Fruit fly (Drosophila melanogaster) whole organism, embryonic: ENCODE measurements around the gene QIL1.
A peak's percentile ranks its signal among the peaks of the same experiment; 100 is the strongest.

Experiments
- CG10267 ChIP-seq: fragments of 200-800 bp; sonication (Bioruptor generic); optimal IDR thresholded peaks from 2 replicates; lab custom pipeline; 2018; ENCODE audit warnings: missing biosample characterization, mild to moderate bottlenecking, missing genetic modification characterization, moderate library complexity
- CG10321 ChIP-seq: fragments of 200-800 bp; sonication (Bioruptor generic); IDR thresholded peaks from 2 replicates; pipeline ENCODE4 v1.3.6; 2022; ENCODE audit warnings: missing biosample characterization, missing genetic modification characterization
- CG10366 ChIP-seq: fragments of 200-800 bp; sonication (Bioruptor generic); IDR thresholded peaks from 2 replicates; pipeline ENCODE4 v1.3.6; 2022; ENCODE audit warnings: missing biosample characterization, missing genetic modification characterization
- CG10654 ChIP-seq: fragments of 200-800 bp; sonication (Bioruptor generic); optimal IDR thresholded peaks from 2 replicates; lab custom pipeline; 2016; ENCODE audit warnings: missing biosample characterization, missing genetic modification characterization
- CG12071 ChIP-seq: fragments of 200-800 bp; sonication (Bioruptor generic); optimal IDR thresholded peaks from 3 replicates; lab custom pipeline; 2018; ENCODE audit warnings: missing biosample characterization, mild to moderate bottlenecking, missing genetic modification characterization
- CG12391 ChIP-seq: fragments of 200-800 bp; sonication (Bioruptor generic); optimal IDR thresholded peaks from 3 replicates; lab custom pipeline; 2018; ENCODE audit warnings: missing biosample characterization, mild to moderate bottlenecking, missing genetic modification characterization, moderate library complexity
- CG12659 ChIP-seq: fragments of 200-800 bp; sonication (Bioruptor generic); optimal IDR thresholded peaks from 3 replicates; lab custom pipeline; 2017; ENCODE audit warnings: mild to moderate bottlenecking, missing biosample characterization, missing genetic modification reagents, missing genetic modification characterization
- CG12769 ChIP-seq: fragments of 200-800 bp; sonication (Bioruptor generic); optimal IDR thresholded peaks from 2 replicates; lab custom pipeline; 2019; ENCODE audit warnings: missing biosample characterization, mild to moderate bottlenecking, missing genetic modification characterization, moderate library complexity
- CG13123 ChIP-seq: fragments of 200-800 bp; sonication (Bioruptor generic); optimal IDR thresholded peaks from 2 replicates; lab custom pipeline; 2016; ENCODE audit warnings: missing biosample characterization, missing genetic modification characterization
- CG15073 ChIP-seq: fragments of 200-800 bp; sonication (Bioruptor generic); optimal IDR thresholded peaks from 2 replicates; lab custom pipeline; 2016; ENCODE audit warnings: missing biosample characterization, missing genetic modification characterization
- CG15269 ChIP-seq: fragments of 200-800 bp; sonication (Bioruptor generic); optimal IDR thresholded peaks from 2 replicates; lab custom pipeline; 2018; ENCODE audit warnings: missing biosample characterization, mild to moderate bottlenecking, missing genetic modification characterization, moderate library complexity
- CG17361 ChIP-seq: fragments of 200-800 bp; sonication (Bioruptor generic); IDR thresholded peaks from 3 replicates; pipeline ENCODE4 v1.3.6; 2022; ENCODE audit warnings: missing biosample characterization, missing genetic modification characterization
- CG30431 ChIP-seq: fragments of 200-800 bp; sonication (Bioruptor generic); optimal IDR thresholded peaks from 2 replicates; lab custom pipeline; 2017; ENCODE audit warnings: missing biosample characterization, missing genetic modification characterization
- CG3838 ChIP-seq: fragments of 200-800 bp; sonication (Bioruptor generic); optimal IDR thresholded peaks from 3 replicates; lab custom pipeline; 2016; ENCODE audit warnings: missing biosample characterization, missing genetic modification characterization
- CG4707 ChIP-seq: fragments of 200-800 bp; sonication (Bioruptor generic); optimal IDR thresholded peaks from 2 replicates; lab custom pipeline; 2018; ENCODE audit warnings: missing biosample characterization, mild to moderate bottlenecking, missing genetic modification characterization, moderate library complexity
- CG4730 ChIP-seq: fragments of 200-800 bp; sonication (Bioruptor generic); IDR thresholded peaks from 2 replicates; pipeline ENCODE4 v1.3.6; 2022; ENCODE audit warnings: missing biosample characterization, missing genetic modification characterization
- CG6813 ChIP-seq: fragments of 200-800 bp; sonication (Bioruptor generic); optimal IDR thresholded peaks from 2 replicates; lab custom pipeline; 2017; ENCODE audit warnings: missing biosample characterization, missing genetic modification characterization, mild to moderate bottlenecking, moderate library complexity, missing genetic modification reagents
- CG7556 ChIP-seq: fragments of 200-800 bp; sonication (Bioruptor generic); optimal IDR thresholded peaks from 2 replicates; lab custom pipeline; 2017; ENCODE audit warnings: missing biosample characterization, mild to moderate bottlenecking, missing genetic modification characterization
- Dek ChIP-seq: fragments of 200-800 bp; sonication (Bioruptor generic); optimal IDR thresholded peaks from 3 replicates; lab custom pipeline; 2019; ENCODE audit warnings: missing biosample characterization, mild to moderate bottlenecking, missing genetic modification characterization, moderate library complexity
- HmgZ ChIP-seq: fragments of 200-800 bp; sonication (Bioruptor generic); optimal IDR thresholded peaks from 2 replicates; lab custom pipeline; 2018; ENCODE audit warnings: missing biosample characterization, mild to moderate bottlenecking, missing genetic modification characterization
- Hr51 ChIP-seq, 2 experiments: fragments of 200-800 bp; sonication (Bioruptor generic); optimal IDR thresholded peaks; 2 replicates in 1 of 2; 3 replicates in 1 of 2; lab custom pipeline; 2016 to 2018; ENCODE audit warnings: missing biosample characterization in 2 of 2, missing genetic modification characterization in 2 of 2, mild to moderate bottlenecking in 1 of 2, moderate library complexity in 1 of 2
- Jarid2 ChIP-seq: fragments of 200-800 bp; sonication (Bioruptor generic); optimal IDR thresholded peaks from 3 replicates; lab custom pipeline; 2017; ENCODE audit warnings: mild to moderate bottlenecking, missing biosample characterization, missing genetic modification reagents, missing genetic modification characterization
- Kr ChIP-seq: fragments of 200-800 bp; sonication (Bioruptor generic); optimal IDR thresholded peaks from 2 replicates; lab custom pipeline; 2017; ENCODE audit warnings: missing biosample characterization, mild to moderate bottlenecking, missing genetic modification characterization
- Meics ChIP-seq: fragments of 200-800 bp; sonication (Bioruptor generic); optimal IDR thresholded peaks from 2 replicates; lab custom pipeline; 2017; ENCODE audit warnings: missing biosample characterization, mild to moderate bottlenecking, missing genetic modification characterization
- Nf-YB ChIP-seq: fragments of 200-800 bp; sonication (Bioruptor generic); optimal IDR thresholded peaks from 3 replicates; lab custom pipeline; 2019; ENCODE audit warnings: missing biosample characterization, mild to moderate bottlenecking, missing genetic modification characterization, moderate library complexity
- Nf-YC ChIP-seq: fragments of 200-800 bp; optimal IDR thresholded peaks from 3 replicates; lab custom pipeline; 2019; ENCODE audit warnings: missing biosample characterization, mild to moderate bottlenecking, missing genetic modification characterization, moderate library complexity
- Rfx ChIP-seq: fragments of 200-800 bp; sonication (Bioruptor generic); IDR thresholded peaks from 2 replicates; pipeline ENCODE4 v1.3.6; 2022; ENCODE audit warnings: missing biosample characterization, missing genetic modification characterization
- Spps ChIP-seq: fragments of 200-800 bp; sonication (Bioruptor generic); optimal IDR thresholded peaks from 2 replicates; lab custom pipeline; 2018; ENCODE audit warnings: missing biosample characterization, mild to moderate bottlenecking, missing genetic modification characterization
- Ssrp ChIP-seq: fragments of 200-800 bp; sonication (Bioruptor generic); optimal IDR thresholded peaks from 2 replicates; lab custom pipeline; 2018; ENCODE audit warnings: missing biosample characterization, mild to moderate bottlenecking, missing genetic modification characterization, moderate library complexity
- TFAM ChIP-seq: fragments of 200-800 bp; sonication (Bioruptor generic); optimal IDR thresholded peaks from 2 replicates; lab custom pipeline; 2017; ENCODE audit warnings: missing biosample characterization, missing genetic modification characterization, inconsistent platforms
- Tbp ChIP-seq: fragments of >200 bp; optimal IDR thresholded peaks from 2 replicates; lab custom pipeline; 2018; ENCODE audit warnings: missing biosample characterization, missing genetic modification characterization
- amos ChIP-seq: fragments of 200-800 bp; sonication (Bioruptor generic); IDR thresholded peaks from 2 replicates; pipeline ENCODE4 v1.3.6; 2022; ENCODE audit warnings: missing biosample characterization, missing genetic modification characterization; ENCODE audit not compliant: partially characterized antibody
- bsh ChIP-seq, 2 experiments: fragments of 200-800 bp; sonication (Bioruptor generic); optimal IDR thresholded peaks; 2 replicates each; lab custom pipeline; 2017 to 2018; ENCODE audit warnings: mild to moderate bottlenecking in 2 of 2, missing biosample characterization in 2 of 2, missing genetic modification characterization in 2 of 2, moderate library complexity in 1 of 2
- chif ChIP-seq, 2 experiments: fragments of 200-800 bp; sonication (Bioruptor generic); optimal IDR thresholded peaks; 3 replicates each; lab custom pipeline; 2016; ENCODE audit warnings: missing biosample characterization in 2 of 2, missing genetic modification characterization in 2 of 2
- eve ChIP-seq, 2 experiments: fragments of >200 bp; optimal IDR thresholded peaks; 2 replicates each; lab custom pipeline; 2017; ENCODE audit warnings: missing biosample characterization in 2 of 2, missing genetic modification characterization in 2 of 2
- fd3F ChIP-seq: fragments of 200-800 bp; sonication (Bioruptor generic); optimal IDR thresholded peaks from 2 replicates; lab custom pipeline; 2018; ENCODE audit warnings: missing biosample characterization, mild to moderate bottlenecking, missing genetic modification characterization, moderate library complexity
- gcm ChIP-seq: fragments of 200-800 bp; sonication (Bioruptor generic); optimal IDR thresholded peaks from 2 replicates; lab custom pipeline; 2019; ENCODE audit warnings: missing biosample characterization, mild to moderate bottlenecking, missing genetic modification characterization, moderate library complexity
- gt ChIP-seq: fragments of 200-800 bp; sonication (Bioruptor generic); IDR thresholded peaks from 2 replicates; pipeline ENCODE4 v1.3.6; 2022; ENCODE audit warnings: missing biosample characterization, missing genetic modification characterization
- hth ChIP-seq: fragments of >200 bp; optimal IDR thresholded peaks from 2 replicates; lab custom pipeline; 2017; ENCODE audit warnings: inconsistent platforms
- ken ChIP-seq: fragments of 200-800 bp; sonication (Bioruptor generic); IDR thresholded peaks from 3 replicates; pipeline ENCODE4 v1.3.6; 2022; ENCODE audit warnings: missing biosample characterization, missing genetic modification characterization
- lbe ChIP-seq: fragments of 200-800 bp; sonication (Bioruptor generic); optimal IDR thresholded peaks from 2 replicates; lab custom pipeline; 2016; ENCODE audit warnings: missing biosample characterization, mild to moderate bottlenecking, missing genetic modification characterization
- lmd ChIP-seq: fragments of 200-800 bp; sonication (Bioruptor generic); IDR thresholded peaks from 2 replicates; pipeline ENCODE4 v1.3.6; 2022; ENCODE audit warnings: missing biosample characterization, missing genetic modification characterization
- maf-S ChIP-seq: fragments of 200-800 bp; sonication (Bioruptor generic); optimal IDR thresholded peaks from 2 replicates; lab custom pipeline; 2016; ENCODE audit warnings: missing biosample characterization, missing genetic modification characterization
- onecut ChIP-seq: fragments of 200-800 bp; sonication (Bioruptor generic); IDR thresholded peaks from 2 replicates; pipeline ENCODE4 v1.3.6; 2022; ENCODE audit warnings: missing biosample characterization, missing genetic modification characterization
- pb ChIP-seq: fragments of 200-800 bp; sonication (Bioruptor generic); optimal IDR thresholded peaks from 3 replicates; lab custom pipeline; 2016; ENCODE audit warnings: missing biosample characterization, missing genetic modification characterization
- pnt ChIP-seq: fragments of 200-800 bp; sonication (Bioruptor generic); optimal IDR thresholded peaks from 3 replicates; lab custom pipeline; 2016; ENCODE audit warnings: missing biosample characterization, missing genetic modification characterization
- psq ChIP-seq: fragments of 200-800 bp; sonication (Bioruptor generic); optimal IDR thresholded peaks from 2 replicates; lab custom pipeline; 2017; ENCODE audit warnings: missing biosample characterization, missing genetic modification characterization
- sens ChIP-seq: fragments of 200-800 bp; sonication (Bioruptor generic); peaks from one replicate; lab custom pipeline; 2016; ENCODE audit warnings: missing biosample characterization, missing genetic modification characterization
- tio ChIP-seq: fragments of 200-800 bp; sonication (Bioruptor generic); optimal IDR thresholded peaks from 2 replicates; lab custom pipeline; 2017; ENCODE audit warnings: missing biosample characterization, missing genetic modification characterization, inconsistent platforms
- tup ChIP-seq: fragments of 200-800 bp; sonication (Bioruptor generic); optimal IDR thresholded peaks from 2 replicates; lab custom pipeline; 2016; ENCODE audit warnings: missing biosample characterization, mild to moderate bottlenecking, missing genetic modification characterization, moderate library complexity
- usp ChIP-seq: fragments of >200 bp; optimal IDR thresholded peaks from 2 replicates; lab custom pipeline; 2017; ENCODE audit warnings: missing biosample characterization, missing genetic modification characterization
- zfh1 ChIP-seq: fragments of 200-800 bp; sonication (Bioruptor generic); IDR thresholded peaks from 3 replicates; pipeline ENCODE4 v1.3.6; 2022; ENCODE audit warnings: missing biosample characterization, missing genetic modification characterization

The QIL1 gene

DNA sequence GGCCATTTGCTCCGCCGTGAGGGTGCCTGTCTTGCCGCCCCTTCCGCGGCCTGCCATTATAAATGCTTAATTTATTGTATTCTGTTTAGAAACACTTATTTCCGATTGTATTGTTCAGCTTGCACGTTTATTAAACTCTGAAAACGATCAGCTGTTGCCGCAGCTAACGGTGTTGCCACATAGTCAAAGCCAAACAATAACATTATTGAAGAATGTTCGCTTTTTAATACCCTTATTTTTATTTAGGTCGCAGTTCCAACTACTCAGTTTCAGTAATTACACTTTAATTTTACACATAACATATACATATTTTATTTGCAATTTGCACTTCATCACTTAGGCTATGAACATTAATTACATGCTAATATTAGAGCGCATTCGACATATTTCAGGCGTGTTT lies 38.7 kb upstream of the QIL1 start, which contains the start of gene Polr3G (continued):
- TF ChIP-seq pnt (GFP tag; lab: Kevin White, UChicago) (no peak), lmd (GFP tag; lab: Robert Waterston, UW) (no peak), Hr51 (GFP tag; optimal IDR thresholded peaks at IDR 0.05; lab: Kevin White, UChicago) (peak in 1 of 2 experiments; percentile 19), CG6813 (GFP tag; lab: Kevin White, UChicago) (no peak), CG10366 (GFP tag; lab: Robert Waterston, UW) (no peak), CG12391 (peak; percentile 49), zfh1 (GFP tag; lab: Robert Waterston, UW) (peak; percentile 27; the same call in 2 of the 3 replicates), Spps (tag; lab: Kevin White, UChicago) (no peak), maf-S (GFP tag; lab: Kevin White, UChicago) (no peak), gt (no peak), Jarid2 (GFP tag; lab: Kevin White, UChicago) (no peak), sens (GFP tag; lab: Kevin White, UChicago) (peak; percentile 86), bsh (GFP tag; optimal IDR thresholded peaks at IDR 0.05; lab: Kevin White, UChicago) (peak in 1 of 2 experiments; percentile 11), Nf-YB (GFP tag; lab: Kevin White, UChicago) (no peak), Rfx (GFP tag; lab: Robert Waterston, UW) (peak; percentile 56), lbe (GFP tag; lab: Kevin White, UChicago) (peak; percentile 22), Nf-YC (tag; lab: Kevin White, UChicago) (peak; percentile 33), TFAM (no peak), CG13123 (GFP tag; lab: Kevin White, UChicago) (no peak), fd3F (GFP tag; lab: Kevin White, UChicago) (no peak), CG12769 (peak; percentile 29), CG3838 (GFP tag; lab: Kevin White, UChicago) (no peak), gcm (GFP tag; lab: Kevin White, UChicago) (peak; percentile 4), onecut (GFP tag; lab: Robert Waterston, UW) (no peak), eve (GFP tag; optimal IDR thresholded peaks at IDR 0.05; lab: Kevin White, UChicago) (no peak), CG4707 (GFP tag; lab: Kevin White, UChicago) (no peak), Dek (tag; lab: Kevin White, UChicago) (no peak), CG7556 (GFP tag; lab: Kevin White, UChicago) (no peak), CG15269 (tag; lab: Kevin White, UChicago) (no peak), Tbp (no peak), amos (GFP tag; lab: Robert Waterston, UW) (no peak), CG10267 (tag; lab: Kevin White, UChicago) (peak; percentile 10), CG15073 (GFP tag; lab: Kevin White, UChicago) (no peak), CG12071 (GFP tag; lab: Kevin White, UChicago) (no peak), tio (GFP tag; lab: Kevin White, UChicago) (no peak), Ssrp (tag; lab: Kevin White, UChicago) (no peak), Kr (GFP tag; lab: Kevin White, UChicago) (no peak), pb (GFP tag; lab: Kevin White, UChicago) (no peak), ken (GFP tag; lab: Robert Waterston, UW) (no peak), hth (no peak), CG30431 (GFP tag; lab: Kevin White, UChicago) (no peak), Meics (GFP tag; lab: Kevin White, UChicago) (no peak), usp (GFP tag; lab: Kevin White, UChicago) (no peak), psq (GFP tag; lab: Kevin White, UChicago) (no peak), CG10654 (GFP tag; lab: Kevin White, UChicago) (no peak), CG10321 (GFP tag; lab: Robert Waterston, UW) (no peak), HmgZ (peak; percentile 35), chif (GFP tag; optimal IDR thresholded peaks at IDR 0.05; lab: Kevin White, UChicago) (peak in 1 of 2 experiments; percentile 2), CG4730 (GFP tag; lab: Robert Waterston, UW) (no peak), CG17361 (GFP tag; lab: Robert Waterston, UW) (0 out of 3 replicates have a peak, but pooled peaks have one; percentile 18), CG12659 (GFP tag; lab: Kevin White, UChicago) (peak; percentile 7), tup (GFP tag; lab: Kevin White, UChicago) (no peak)
